Fruit fly (Drosophila melanogaster) whole organism: Measurements from ENCODE around the gene CG1943.

ENCODE experiments used
- CG8478 ChIP-seq: fragments of >200 bp; optimal IDR thresholded peaks from 2 replicates; lab custom pipeline; 2018; ENCODE audit warnings: inconsistent platforms
- Dll ChIP-seq: fragments of >200 bp; optimal IDR thresholded peaks from 2 replicates; lab custom pipeline; 2017
- EcR ChIP-seq, 2 experiments: fragments of >200 bp; optimal IDR thresholded peaks; 2 replicates each; lab custom pipeline; 2017; ENCODE audit warnings: missing biosample characterization in 2 of 2, missing genetic modification characterization in 2 of 2, missing genetic modification reagents in 2 of 2
- pan ChIP-seq: fragments of >200 bp; optimal IDR thresholded peaks from 2 replicates; lab custom pipeline; 2017
- psq ChIP-seq: fragments of >200 bp; optimal IDR thresholded peaks from 2 replicates; lab custom pipeline; 2017
- usp ChIP-seq: fragments of >200 bp; optimal IDR thresholded peaks from 2 replicates; lab custom pipeline; 2017; ENCODE audit warnings: missing biosample characterization, missing genetic modification characterization, mixed read lengths

Gene CG1943

dm6 chr3R:7090337-7090830, 15.7 kb downstream of the CG1943 start:
- TF ChIP-seq usp (no peak), pan (lab: Kevin White, UChicago) (peak; percentile 87)

- no peak for TF ChIP-seq CG8478 (lab: Kevin White, UChicago)
These were observed 17.2 kb downstream of the CG1943 start for dm6 chr3R:7091904-7092303.

- TF ChIP-seq usp (no peak), EcR (GFP tag; optimal IDR thresholded peaks at IDR 0.05; lab: Kevin White, UChicago) (no peak), pan (lab: Kevin White, UChicago) (no peak), psq (lab: Kevin White, UChicago) (no peak), CG8478 (lab: Kevin White, UChicago) (no peak), Dll (lab: Kevin White, UChicago) (no peak)
These were observed 18.9 kb downstream of the CG1943 start for dm6 chr3R:7093592-7093991.

- TF ChIP-seq Dll (lab: Kevin White, UChicago) (no peak), pan (lab: Kevin White, UChicago) (no peak), EcR (GFP tag; optimal IDR thresholded peaks at IDR 0.05; lab: Kevin White, UChicago) (no peak), psq (lab: Kevin White, UChicago) (no peak), CG8478 (lab: Kevin White, UChicago) (no peak)
These were observed 19.7 kb downstream of the CG1943 start for dm6 chr3R:7094368-7094767.

- TF ChIP-seq psq (lab: Kevin White, UChicago): no peak
These were observed 28.5 kb downstream of the CG1943 start for dm6 chr3R:7102853-7103833.

dm6 chr3R:7104308-7104707, 29.6 kb downstream of the CG1943 start:
- TF ChIP-seq Dll (lab: Kevin White, UChicago) (no peak), usp (no peak), pan (lab: Kevin White, UChicago) (no peak), CG8478 (lab: Kevin White, UChicago) (no peak), psq (lab: Kevin White, UChicago) (no peak), EcR (GFP tag; optimal IDR thresholded peaks at IDR 0.05; lab: Kevin White, UChicago) (no peak)

dm6 chr3R:7105503-7106164, 31.0 kb downstream of the CG1943 start:
- TF ChIP-seq pan (lab: Kevin White, UChicago): peak; percentile 5
- no peak for TF ChIP-seq psq (lab: Kevin White, UChicago)
- TF ChIP-seq EcR (GFP tag; optimal IDR thresholded peaks at IDR 0.05; lab: Kevin White, UChicago): no peak

- TF ChIP-seq CG8478 (lab: Kevin White, UChicago): no peak
- TF ChIP-seq pan (lab: Kevin White, UChicago): no peak
- peak in 1 of 2 experiments; percentile 95 for TF ChIP-seq EcR (GFP tag; optimal IDR thresholded peaks at IDR 0.05; lab: Kevin White, UChicago)
- TF ChIP-seq psq (lab: Kevin White, UChicago): no peak
- no peak for TF ChIP-seq usp
- peak; percentile 94 for TF ChIP-seq Dll (lab: Kevin White, UChicago)
These were observed 33.3 kb downstream of the CG1943 start for dm6 chr3R:7107713-7108588.

- TF ChIP-seq usp: no peak
- no peak for TF ChIP-seq Dll (lab: Kevin White, UChicago)
- no peak for TF ChIP-seq pan (lab: Kevin White, UChicago)
- TF ChIP-seq EcR (GFP tag; optimal IDR thresholded peaks at IDR 0.05; lab: Kevin White, UChicago): no peak
- TF ChIP-seq psq (lab: Kevin White, UChicago): no peak
- TF ChIP-seq CG8478 (lab: Kevin White, UChicago): no peak
These were observed 34.1 kb downstream of the CG1943 start for dm6 chr3R:7108589-7109312.

dm6 chr3R:7109760-7110303, 35.2 kb downstream of the CG1943 start:
- TF ChIP-seq CG8478 (lab: Kevin White, UChicago) (no peak), Dll (lab: Kevin White, UChicago) (no peak), psq (lab: Kevin White, UChicago) (no peak), pan (lab: Kevin White, UChicago) (no peak), usp (no peak), EcR (GFP tag; optimal IDR thresholded peaks at IDR 0.05; lab: Kevin White, UChicago) (peak in 1 of 2 experiments; percentile 59)
